Fruit fly (Drosophila melanogaster) whole organism, embryonic: Measurements from ENCODE around the gene Pvr.

ENCODE experiments used
- Bteb2 ChIP-seq: fragments of 200-800 bp; sonication (Bioruptor generic); optimal IDR thresholded peaks from 2 replicates; lab custom pipeline; 2016; ENCODE audit warnings: missing biosample characterization, missing genetic modification characterization
- CG10431 ChIP-seq: fragments of 200-800 bp; sonication (Bioruptor generic); optimal IDR thresholded peaks from 3 replicates; lab custom pipeline; 2018; ENCODE audit warnings: missing biosample characterization, mild to moderate bottlenecking, missing genetic modification characterization
- CG10462 ChIP-seq: fragments of 200-800 bp; sonication (Bioruptor generic); optimal IDR thresholded peaks from 2 replicates; lab custom pipeline; 2016; ENCODE audit warnings: missing biosample characterization, missing genetic modification characterization
- CG10979 ChIP-seq: fragments of 200-800 bp; sonication (Bioruptor generic); optimal IDR thresholded peaks from 2 replicates; lab custom pipeline; 2018; ENCODE audit warnings: missing biosample characterization, mild to moderate bottlenecking, missing genetic modification characterization, moderate library complexity
- CG11247 ChIP-seq: fragments of 200-800 bp; sonication (Bioruptor generic); IDR thresholded peaks from 2 replicates; pipeline ENCODE4 v1.3.6; 2022; ENCODE audit warnings: missing biosample characterization, missing genetic modification characterization
- CG1233 ChIP-seq: fragments of 200-800 bp; sonication (Bioruptor generic); optimal IDR thresholded peaks from 4 replicates; lab custom pipeline; 2018; ENCODE audit warnings: missing biosample characterization, mild to moderate bottlenecking, missing genetic modification characterization
- CG13287 ChIP-seq: fragments of 200-800 bp; sonication (Bioruptor generic); IDR thresholded peaks from 2 replicates; pipeline ENCODE4 v1.3.6; 2022; ENCODE audit warnings: missing biosample characterization, missing genetic modification characterization; ENCODE audit not compliant: partially characterized antibody
- CG13775 ChIP-seq: fragments of 200-800 bp; sonication (Bioruptor generic); optimal IDR thresholded peaks from 3 replicates; lab custom pipeline; 2017; ENCODE audit warnings: missing biosample characterization, mild to moderate bottlenecking, missing genetic modification characterization
- CG14441 ChIP-seq: fragments of 200-800 bp; sonication (Bioruptor generic); IDR thresholded peaks from 2 replicates; pipeline ENCODE4 v1.3.6; 2022; ENCODE audit warnings: missing biosample characterization, missing genetic modification characterization
- CG15269 ChIP-seq: fragments of 200-800 bp; sonication (Bioruptor generic); optimal IDR thresholded peaks from 2 replicates; lab custom pipeline; 2018; ENCODE audit warnings: missing biosample characterization, mild to moderate bottlenecking, missing genetic modification characterization, moderate library complexity
- CG15696 ChIP-seq: fragments of 200-800 bp; sonication (Bioruptor generic); optimal IDR thresholded peaks from 2 replicates; lab custom pipeline; 2019; ENCODE audit warnings: missing biosample characterization, mild to moderate bottlenecking, missing genetic modification characterization, moderate library complexity
- CG16863 ChIP-seq: fragments of 200-800 bp; sonication (Bioruptor generic); optimal IDR thresholded peaks from 3 replicates; lab custom pipeline; 2016; ENCODE audit warnings: missing biosample characterization, missing genetic modification characterization
- CG17328 ChIP-seq: fragments of 200-800 bp; sonication (Bioruptor generic); IDR thresholded peaks from 2 replicates; pipeline ENCODE4 v1.3.6; 2022; ENCODE audit warnings: missing biosample characterization, missing genetic modification characterization
- CG2116 ChIP-seq: fragments of 200-800 bp; sonication (Bioruptor generic); optimal IDR thresholded peaks from 3 replicates; lab custom pipeline; 2018; ENCODE audit warnings: missing biosample characterization, mild to moderate bottlenecking, missing genetic modification characterization
- CG2129 ChIP-seq: fragments of 200-800 bp; sonication (Bioruptor generic); IDR thresholded peaks from 2 replicates; pipeline ENCODE4 v1.3.6; 2022; ENCODE audit warnings: missing biosample characterization, missing genetic modification characterization; ENCODE audit not compliant: partially characterized antibody
- CG2889 ChIP-seq: fragments of 200-800 bp; sonication (Bioruptor generic); IDR thresholded peaks from 3 replicates; pipeline ENCODE4 v1.3.6; 2022; ENCODE audit warnings: missing biosample characterization, missing genetic modification characterization
- CG31365 ChIP-seq: fragments of 200-800 bp; sonication (Bioruptor generic); optimal IDR thresholded peaks from 2 replicates; lab custom pipeline; 2018; ENCODE audit warnings: missing biosample characterization, mild to moderate bottlenecking, missing genetic modification characterization
- CG34224 ChIP-seq: fragments of 200-800 bp; sonication (Bioruptor generic); IDR thresholded peaks from 3 replicates; pipeline ENCODE4 v1.3.6; 2022; ENCODE audit warnings: missing biosample characterization, missing genetic modification characterization; ENCODE audit not compliant: partially characterized antibody
- CG5953 ChIP-seq: fragments of 200-800 bp; sonication (Bioruptor generic); IDR thresholded peaks from 2 replicates; pipeline ENCODE4 v1.3.6; 2022; ENCODE audit warnings: missing biosample characterization, missing genetic modification characterization
- CG7745 ChIP-seq: fragments of 200-800 bp; sonication (Bioruptor generic); optimal IDR thresholded peaks from 2 replicates; lab custom pipeline; 2018; ENCODE audit warnings: missing biosample characterization, mild to moderate bottlenecking, missing genetic modification characterization, moderate library complexity
- Chrac-16 ChIP-seq: fragments of 200-800 bp; sonication (Bioruptor generic); optimal IDR thresholded peaks from 3 replicates; lab custom pipeline; 2016; ENCODE audit warnings: missing biosample characterization, missing genetic modification characterization
- Doc3 ChIP-seq: fragments of 200-800 bp; sonication (Bioruptor generic); IDR thresholded peaks from 3 replicates; pipeline ENCODE4 v1.3.6; 2022; ENCODE audit warnings: missing biosample characterization, missing genetic modification characterization; ENCODE audit not compliant: partially characterized antibody
- E2f2 ChIP-seq: fragments of 200-800 bp; sonication (Bioruptor generic); IDR thresholded peaks from 2 replicates; pipeline ENCODE4 v1.3.6; 2022; ENCODE audit warnings: missing biosample characterization, missing genetic modification characterization
- Hr3 ChIP-seq: fragments of 200-800 bp; sonication (Bioruptor generic); optimal IDR thresholded peaks from 3 replicates; lab custom pipeline; 2016; ENCODE audit warnings: missing biosample characterization, missing genetic modification characterization
- MESR4 ChIP-seq: fragments of 200-800 bp; sonication (Bioruptor generic); optimal IDR thresholded peaks from 2 replicates; lab custom pipeline; 2018; ENCODE audit warnings: missing biosample characterization, mild to moderate bottlenecking, missing genetic modification characterization, moderate library complexity
- Meics ChIP-seq: fragments of 200-800 bp; sonication (Bioruptor generic); optimal IDR thresholded peaks from 2 replicates; lab custom pipeline; 2017; ENCODE audit warnings: missing biosample characterization, mild to moderate bottlenecking, missing genetic modification characterization
- Nf-YB ChIP-seq: fragments of 200-800 bp; sonication (Bioruptor generic); optimal IDR thresholded peaks from 3 replicates; lab custom pipeline; 2019; ENCODE audit warnings: missing biosample characterization, mild to moderate bottlenecking, missing genetic modification characterization, moderate library complexity
- Oaz ChIP-seq: fragments of 200-800 bp; sonication (Bioruptor generic); IDR thresholded peaks from 2 replicates; pipeline ENCODE4 v1.3.6; 2022; ENCODE audit warnings: missing biosample characterization, missing genetic modification characterization
- Poxn ChIP-seq: fragments of 200-800 bp; sonication (Bioruptor generic); IDR thresholded peaks from 2 replicates; pipeline ENCODE4 v1.3.6; 2022; ENCODE audit warnings: missing biosample characterization, missing genetic modification characterization
- Rfx ChIP-seq: fragments of 200-800 bp; sonication (Bioruptor generic); IDR thresholded peaks from 2 replicates; pipeline ENCODE4 v1.3.6; 2022; ENCODE audit warnings: missing biosample characterization, missing genetic modification characterization
- amos ChIP-seq: fragments of 200-800 bp; sonication (Bioruptor generic); IDR thresholded peaks from 2 replicates; pipeline ENCODE4 v1.3.6; 2022; ENCODE audit warnings: missing biosample characterization, missing genetic modification characterization; ENCODE audit not compliant: partially characterized antibody
- br ChIP-seq: fragments of >200 bp; optimal IDR thresholded peaks from 2 replicates; lab custom pipeline; 2017
- caup ChIP-seq: fragments of 200-800 bp; sonication (Bioruptor generic); optimal IDR thresholded peaks from 3 replicates; lab custom pipeline; 2017; ENCODE audit warnings: missing biosample characterization, mild to moderate bottlenecking, missing genetic modification characterization, moderate library complexity; ENCODE audit not compliant: severe bottlenecking
- chn ChIP-seq: fragments of 200-800 bp; sonication (Bioruptor generic); optimal IDR thresholded peaks from 2 replicates; lab custom pipeline; 2016; ENCODE audit warnings: missing biosample characterization, missing genetic modification characterization
- fd96Cb ChIP-seq: fragments of 200-800 bp; sonication (Bioruptor generic); optimal IDR thresholded peaks from 2 replicates; lab custom pipeline; 2018; ENCODE audit warnings: missing biosample characterization, mild to moderate bottlenecking, missing genetic modification characterization, moderate library complexity
- gcm ChIP-seq: fragments of 200-800 bp; sonication (Bioruptor generic); optimal IDR thresholded peaks from 2 replicates; lab custom pipeline; 2019; ENCODE audit warnings: missing biosample characterization, mild to moderate bottlenecking, missing genetic modification characterization, moderate library complexity
- gfzf ChIP-seq: fragments of 200-800 bp; sonication (Bioruptor generic); optimal IDR thresholded peaks from 2 replicates; lab custom pipeline; 2016; ENCODE audit warnings: missing biosample characterization, mild to moderate bottlenecking, missing genetic modification characterization, moderate library complexity
- gsb ChIP-seq: fragments of 200-800 bp; sonication (Bioruptor generic); IDR thresholded peaks from 2 replicates; pipeline ENCODE4 v1.3.6; 2022; ENCODE audit warnings: missing biosample characterization, missing genetic modification characterization
- gt ChIP-seq: fragments of 200-800 bp; sonication (Bioruptor generic); IDR thresholded peaks from 2 replicates; pipeline ENCODE4 v1.3.6; 2022; ENCODE audit warnings: missing biosample characterization, missing genetic modification characterization
- hkb ChIP-seq, 2 experiments: fragments of 200-800 bp in 1 of 2; fragments of >200 bp in 1 of 2; sonication (Bioruptor generic) in 1 of 2; IDR thresholded peaks in 1 of 2; optimal IDR thresholded peaks in 1 of 2; 2 replicates each; pipeline versions ENCODE4 v1.3.6 to Lab custom; 2017 to 2022; ENCODE audit warnings: missing biosample characterization in 1 of 2, missing genetic modification characterization in 1 of 2
- jigr1 ChIP-seq: fragments of 200-800 bp; sonication (Bioruptor generic); IDR thresholded peaks from 3 replicates; pipeline ENCODE4 v1.3.6; 2022; ENCODE audit warnings: missing biosample characterization, missing genetic modification characterization
- lmd ChIP-seq: fragments of 200-800 bp; sonication (Bioruptor generic); IDR thresholded peaks from 2 replicates; pipeline ENCODE4 v1.3.6; 2022; ENCODE audit warnings: missing biosample characterization, missing genetic modification characterization
- nerfin-2 ChIP-seq: fragments of 200-800 bp; sonication (Bioruptor generic); IDR thresholded peaks from 2 replicates; pipeline ENCODE4 v1.3.6; 2022; ENCODE audit warnings: missing biosample characterization, missing genetic modification characterization; ENCODE audit not compliant: partially characterized antibody
- nom ChIP-seq: fragments of 200-800 bp; sonication (Bioruptor generic); optimal IDR thresholded peaks from 2 replicates; lab custom pipeline; 2017; ENCODE audit warnings: missing biosample characterization, missing genetic modification characterization, mild to moderate bottlenecking, moderate library complexity, missing genetic modification reagents
- rib ChIP-seq: fragments of 200-800 bp; sonication (Bioruptor generic); IDR thresholded peaks from 2 replicates; pipeline ENCODE4 v1.3.6; 2022; ENCODE audit warnings: missing biosample characterization, missing genetic modification characterization
- sens-2 ChIP-seq: fragments of 200-800 bp; sonication (Bioruptor generic); IDR thresholded peaks from 2 replicates; pipeline ENCODE4 v1.3.6; 2022; ENCODE audit warnings: missing biosample characterization, missing genetic modification characterization
- shn ChIP-seq: fragments of 200-800 bp; sonication (Bioruptor generic); optimal IDR thresholded peaks from 3 replicates; lab custom pipeline; 2016; ENCODE audit warnings: missing biosample characterization, missing genetic modification characterization
- vvl ChIP-seq: fragments of 200-800 bp; sonication (Bioruptor generic); IDR thresholded peaks from 2 replicates; pipeline ENCODE4 v1.3.6; 2022; ENCODE audit warnings: missing biosample characterization, missing genetic modification characterization
- wek ChIP-seq: fragments of 200-800 bp; sonication (Bioruptor generic); optimal IDR thresholded peaks from 3 replicates; lab custom pipeline; 2018; ENCODE audit warnings: missing biosample characterization, mild to moderate bottlenecking, missing genetic modification characterization, moderate library complexity

Pvr gene

dm6 chr2L:8274958-8275584 is 35.4 kb upstream of the Pvr start (continued):
- TF ChIP-seq gfzf (GFP tag; lab: Kevin White, UChicago) (no peak), CG1233 (GFP tag; lab: Kevin White, UChicago) (peak; percentile 63), CG2116 (peak; percentile 44), Doc3 (GFP tag; lab: Robert Waterston, UW) (no peak), CG10431 (no peak), CG15696 (peak; percentile 84), shn (GFP tag; lab: Kevin White, UChicago) (no peak), Nf-YB (GFP tag; lab: Kevin White, UChicago) (peak; percentile 55), gcm (GFP tag; lab: Kevin White, UChicago) (peak; percentile 78), E2f2 (GFP tag; lab: Robert Waterston, UW) (no peak; the same call in 1 of the 2 replicates), nom (GFP tag; lab: Kevin White, UChicago) (peak; percentile 15), CG10979 (tag; lab: Kevin White, UChicago) (peak; percentile 85), CG5953 (GFP tag; lab: Robert Waterston, UW) (no peak; the same call in 1 of the 2 replicates), CG2889 (GFP tag; lab: Robert Waterston, UW) (peak; percentile 26; the same call in 1 of the 3 replicates), CG31365 (tag; lab: Kevin White, UChicago) (no peak), Rfx (peak; percentile 22; the same call in 1 of the 2 replicates), CG17328 (GFP tag; lab: Robert Waterston, UW) (peak; percentile 71), lmd (GFP tag; lab: Robert Waterston, UW) (peak; percentile 69), CG13775 (peak; percentile 60), fd96Cb (peak; percentile 63), br (lab: Kevin White, UChicago) (no peak), sens-2 (GFP tag; lab: Robert Waterston, UW) (0 out of 2 replicates have a peak, but pooled peaks have one; percentile 11), wek (GFP tag; lab: Kevin White, UChicago) (no peak), CG34224 (GFP tag; lab: Robert Waterston, UW) (no peak), jigr1 (GFP tag; lab: Robert Waterston, UW) (no peak), gt (GFP tag; lab: Robert Waterston, UW) (no peak), CG16863 (GFP tag; lab: Kevin White, UChicago) (peak; percentile 6), gsb (GFP tag; lab: Robert Waterston, UW) (no peak), CG11247 (GFP tag; lab: Robert Waterston, UW) (0 out of 2 replicates have a peak, but pooled peaks have one; percentile 33), MESR4 (no peak), amos (GFP tag; lab: Robert Waterston, UW) (no peak), CG7745 (tag; lab: Kevin White, UChicago) (peak; percentile 49), CG10462 (GFP tag; lab: Kevin White, UChicago) (peak; percentile 42), CG2129 (no peak), rib (GFP tag; lab: Robert Waterston, UW) (no peak), nerfin-2 (GFP tag; lab: Robert Waterston, UW) (no peak), hkb (optimal IDR thresholded peaks at IDR 0.05; lab: Kevin White, UChicago) (no peak), hkb (GFP tag; IDR thresholded peaks at IDR 0.05; lab: Robert Waterston, UW) (peak; percentile 69), chn (GFP tag; lab: Kevin White, UChicago) (peak; percentile 45), Meics (GFP tag; lab: Kevin White, UChicago) (peak; percentile 44), Oaz (0 out of 2 replicates have a peak, but pooled peaks have one; percentile 24), CG15269 (tag; lab: Kevin White, UChicago) (peak; percentile 74), CG13287 (no peak), Hr3 (GFP tag; lab: Kevin White, UChicago) (peak; percentile 44), vvl (peak; percentile 79), caup (GFP tag; lab: Kevin White, UChicago) (peak; percentile 14), Chrac-16 (peak; percentile 58), CG14441 (GFP tag; lab: Robert Waterston, UW) (peak; percentile 15; the same call in 1 of the 2 replicates), Bteb2 (peak; percentile 19), Poxn (GFP tag; lab: Robert Waterston, UW) (no peak)
